Fruit fly (Drosophila melanogaster): Measurements from ENCODE around the gene Hsp23.

The Hsp23 gene

DNA sequence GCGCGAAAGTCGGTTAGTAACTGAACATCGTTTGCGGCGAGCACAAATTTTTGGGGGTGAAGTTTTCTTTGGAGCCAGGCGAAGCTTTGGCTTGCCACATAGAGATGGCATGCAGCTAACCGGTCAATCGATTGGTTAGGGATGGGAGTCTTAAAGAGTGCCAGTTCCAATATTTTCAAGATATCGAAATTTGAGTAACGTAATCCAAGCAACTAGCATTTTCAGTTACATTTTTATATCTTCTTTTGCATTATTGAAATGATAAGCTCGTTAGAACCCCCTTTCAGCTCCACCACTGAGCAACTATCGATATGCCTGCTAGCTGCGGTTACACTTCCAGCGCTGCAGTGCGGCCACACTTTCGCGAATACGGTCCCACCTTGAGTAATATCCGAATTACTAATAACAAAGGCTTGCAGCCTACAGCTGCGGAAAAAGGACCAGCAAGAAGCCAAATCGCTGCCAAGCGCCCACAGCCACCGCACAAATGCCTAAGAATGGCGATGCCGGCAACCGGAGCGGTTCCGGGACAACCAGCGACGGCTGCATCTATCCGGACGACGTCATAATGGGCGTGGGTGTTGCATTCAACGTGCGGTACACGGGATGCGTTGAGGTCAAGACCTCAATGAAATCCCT is 45.1 kb downstream of the Hsp23 start, which contains the start of the genes Atat and Shc (continued):
- TF ChIP-seq CG18599 (GFP tag; optimal IDR thresholded peaks at IDR 0.05) (peak; percentile 99), CG4328 (GFP tag; optimal IDR thresholded peaks at IDR 0.05) (peak; percentile 97), CG9797 (GFP tag; optimal IDR thresholded peaks at IDR 0.05) (peak; percentile 100), CG17912 (GFP tag; optimal IDR thresholded peaks at IDR 0.05) (peak; percentile 93), CG4854 (GFP tag; optimal IDR thresholded peaks at IDR 0.05) (peak; percentile 98), CG4730 (GFP tag; IDR thresholded peaks at IDR 0.05) (peak; percentile 99), D19A (tag; optimal IDR thresholded peaks at IDR 0.05) (peak; percentile 89), ato (GFP tag; IDR thresholded peaks at IDR 0.05; ENCODE audit: partially characterized antibody) (peak; percentile 59; the same call in 1 of the 2 replicates), CG17328 (GFP tag; IDR thresholded peaks at IDR 0.05) (peak; percentile 99), Bteb2 (GFP tag; optimal IDR thresholded peaks at IDR 0.05) (peak; percentile 99), CG8944 (GFP tag; optimal IDR thresholded peaks at IDR 0.05) (peak; percentile 100), trem (tag; optimal IDR thresholded peaks at IDR 0.05) (peak; percentile 95), ro (GFP tag; IDR thresholded peaks at IDR 0.05) (peak; percentile 98), CG3065 (GFP tag; optimal IDR thresholded peaks at IDR 0.05) (peak; percentile 98), CG14710 (tag; optimal IDR thresholded peaks at IDR 0.05) (peak; percentile 97), CG14667 (GFP tag; IDR thresholded peaks at IDR 0.05) (peak; percentile 100), Myb (GFP tag; optimal IDR thresholded peaks at IDR 0.05) (peak; percentile 96), lola (GFP tag; optimal IDR thresholded peaks at IDR 0.05) (peak in 1 of 3 experiments; percentile 98), CG1832 (GFP tag; optimal IDR thresholded peaks at IDR 0.05) (peak; percentile 42), luna (GFP tag; optimal IDR thresholded peaks at IDR 0.05) (peak; percentile 99), CG30020 (tag; optimal IDR thresholded peaks at IDR 0.05) (peak; percentile 90), NfI (GFP tag; optimal IDR thresholded peaks at IDR 0.05) (peak; percentile 99), CG12391 (tag; optimal IDR thresholded peaks at IDR 0.05) (peak; percentile 99), CG3847 (GFP tag; IDR thresholded peaks at IDR 0.05) (peak; percentile 100), bigmax (GFP tag; optimal IDR thresholded peaks at IDR 0.05) (peak; percentile 72), CG31365 (tag; optimal IDR thresholded peaks at IDR 0.05) (peak; percentile 87), sna (GFP tag; IDR thresholded peaks at IDR 0.05; ENCODE audit: partially characterized antibody) (peak; percentile 92), Sox100B (GFP tag; optimal IDR thresholded peaks at IDR 0.05) (peak; percentile 90), CG16813 (GFP tag; IDR thresholded peaks at IDR 0.05; ENCODE audit: partially characterized antibody) (peak; percentile 96), CG9817 (tag; optimal IDR thresholded peaks at IDR 0.05) (peak; percentile 100), MBD-R2 (GFP tag; IDR thresholded peaks at IDR 0.05) (peak; percentile 100), CG9932 (GFP tag; IDR thresholded peaks at IDR 0.05) (peak; percentile 100), CG3163 (GFP tag; optimal IDR thresholded peaks at IDR 0.05) (peak; percentile 96), CG4282 (GFP tag; optimal IDR thresholded peaks at IDR 0.05) (peak; percentile 100), CG13894 (tag; optimal IDR thresholded peaks at IDR 0.05) (peak; percentile 99), CG14860 (GFP tag; IDR thresholded peaks at IDR 0.05; ENCODE audit: partially characterized antibody) (peak; percentile 91), nmo (GFP tag; optimal IDR thresholded peaks at IDR 0.05) (peak; percentile 99), hkb (optimal IDR thresholded peaks at IDR 0.05) (peak; percentile 90), hkb (GFP tag; IDR thresholded peaks at IDR 0.05) (peak; percentile 98), dpn (GFP tag; optimal IDR thresholded peaks at IDR 0.05) (peak; percentile 100), unpg (GFP tag; optimal IDR thresholded peaks at IDR 0.05) (peak; percentile 98), CG7786 (GFP tag; optimal IDR thresholded peaks at IDR 0.05) (peak; percentile 100), ara (GFP tag; IDR thresholded peaks at IDR 0.05) (peak; percentile 99), CG10565 (GFP tag; optimal IDR thresholded peaks at IDR 0.05) (peak; percentile 97), emc (GFP tag; optimal IDR thresholded peaks at IDR 0.05) (peak; percentile 99), CG42726 (GFP tag; IDR thresholded peaks at IDR 0.05; ENCODE audit: partially characterized antibody) (0 out of 2 replicates have a peak, but pooled peaks have one; percentile 65), ems (GFP tag; optimal IDR thresholded peaks at IDR 0.05) (peak; percentile 99), disco-r (GFP tag; optimal IDR thresholded peaks at IDR 0.05) (peak; percentile 99), pros (GFP tag; optimal IDR thresholded peaks at IDR 0.05) (peak; percentile 21)

Measured in whole organism, embryonic.